Worm (Caenorhabditis elegans): ENCODE results near the gene pac-1.

ce11 chrIII:8556836-8557385 lies 62.1 kb downstream of the pac-1 start, which contains the start of gene C02D5.2:
- no peak for TF ChIP-seq daf-12 (tag; optimal IDR thresholded peaks at IDR 0.05)
- TF ChIP-seq lin-39 (tag; optimal IDR thresholded peaks at IDR 0.05), result peak; percentile 48
- TF ChIP-seq ztf-11 (tag; optimal IDR thresholded peaks at IDR 0.05), result no peak
- peak; percentile 54 for TF ChIP-seq nfya-1 (tag; optimal IDR thresholded peaks at IDR 0.05; ENCODE audit: insufficient read depth)
- no peak for TF ChIP-seq elt-3 (tag; optimal IDR thresholded peaks at IDR 0.05)
- no peak for TF ChIP-seq egl-5 (tag; optimal IDR thresholded peaks at IDR 0.05)
- no peak for TF ChIP-seq nhr-23 (tag; optimal IDR thresholded peaks at IDR 0.05)
- no peak for TF ChIP-seq ceh-9 (tag; optimal IDR thresholded peaks at IDR 0.05)
- no peak for TF ChIP-seq fos-1 (tag; optimal IDR thresholded peaks at IDR 0.05)
- TF ChIP-seq skn-1 (tag; optimal IDR thresholded peaks at IDR 0.05), result peak; percentile 36
- TF ChIP-seq sea-2 (GFP tag; optimal IDR thresholded peaks at IDR 0.05), result no peak
- no peak for TF ChIP-seq elt-1 (tag; optimal IDR thresholded peaks at IDR 0.05)
- TF ChIP-seq pha-4 (tag; optimal IDR thresholded peaks at IDR 0.05), result peak; percentile 41

Measured in whole organism, L3 larva.